Worm (Caenorhabditis elegans) whole organism, L1 larva: ENCODE measurements around the gene F48E3.6.
A peak's percentile ranks its signal among the peaks of the same experiment; 100 is the strongest.

Experiments
- blmp-1 ChIP-seq: fragments of 150-350 bp; optimal IDR thresholded peaks from 2 replicates; lab custom pipeline; 2014; ENCODE audit warnings: missing biosample characterization, missing genetic modification characterization
- ceh-8 ChIP-seq: fragments of 200-800 bp; sonication (Bioruptor generic); optimal IDR thresholded peaks from 2 replicates; lab custom pipeline; 2018; ENCODE audit warnings: mild to moderate bottlenecking, missing genetic modification characterization, moderate library complexity, missing compliant biosample characterization
- ceh-90 ChIP-seq: sonication (generic microtip); optimal IDR thresholded peaks from 2 replicates; lab custom pipeline; 2016; ENCODE audit warnings: missing genetic modification characterization, missing compliant biosample characterization
- ces-1 ChIP-seq: fragments of 150-350 bp; optimal IDR thresholded peaks from 2 replicates; lab custom pipeline; 2014; ENCODE audit warnings: missing biosample characterization, missing genetic modification reagents, missing genetic modification characterization
- efl-1 ChIP-seq, 4 experiments: fragments of 150-350 bp; optimal IDR thresholded peaks in 3 of 4; peaks in 1 of 4; 1 replicate in 1 of 4; 2 replicates in 3 of 4; lab custom pipeline; 2014; ENCODE audit warnings: missing biosample characterization in 2 of 4, missing genetic modification characterization in 2 of 4, missing genetic modification reagents in 2 of 4
- elt-3 ChIP-seq, 6 experiments: fragments of 150-350 bp in 1 of 6; sonication (generic microtip); optimal IDR thresholded peaks; 2 replicates each; lab custom pipeline; 2017 to 2018; ENCODE audit warnings: missing biosample characterization in 6 of 6, missing genetic modification characterization in 6 of 6, inconsistent platforms in 1 of 6
- fkh-10 ChIP-seq: sonication (generic microtip); optimal IDR thresholded peaks from 2 replicates; lab custom pipeline; 2017; ENCODE audit warnings: missing biosample characterization, missing genetic modification reagents, missing genetic modification characterization
- hlh-4 ChIP-seq: sonication (generic microtip); optimal IDR thresholded peaks from 2 replicates; lab custom pipeline; 2016; ENCODE audit warnings: mild to moderate bottlenecking, missing genetic modification characterization, missing compliant biosample characterization
- isw-1 ChIP-seq: fragments of 200-800 bp; sonication (Bioruptor generic); IDR thresholded peaks from 2 replicates; pipeline ENCODE4 v1.3.6; 2022; ENCODE audit warnings: missing genetic modification characterization, missing compliant biosample characterization
- lin-13 ChIP-seq: fragments of 150-350 bp; optimal IDR thresholded peaks from 2 replicates; lab custom pipeline; 2014; ENCODE audit warnings: missing biosample characterization, missing genetic modification reagents, missing genetic modification characterization
- lin-15B ChIP-seq: fragments of 150-350 bp; sonication (generic microtip); optimal IDR thresholded peaks from 3 replicates; lab custom pipeline; 2014; ENCODE audit warnings: missing biosample characterization, missing genetic modification characterization
- lin-35 ChIP-seq, 2 experiments: fragments of 150-350 bp; optimal IDR thresholded peaks; 2 replicates each; lab custom pipeline; 2014; ENCODE audit warnings: missing biosample characterization in 2 of 2, missing genetic modification characterization in 2 of 2, missing genetic modification reagents in 2 of 2
- mab-9 ChIP-seq: fragments of 200-800 bp; sonication (Bioruptor generic); IDR thresholded peaks from 2 replicates; pipeline ENCODE4 v1.3.6; 2022; ENCODE audit warnings: missing genetic modification reagents, missing genetic modification characterization, missing compliant biosample characterization
- mdl-1 ChIP-seq, 2 experiments: fragments of 150-350 bp; optimal IDR thresholded peaks; 2 replicates each; lab custom pipeline; 2014 to 2017; ENCODE audit warnings: missing biosample characterization in 2 of 2, missing genetic modification characterization in 2 of 2, inconsistent platforms in 1 of 2
- nhr-11 ChIP-seq: fragments of 150-350 bp; optimal IDR thresholded peaks from 2 replicates; lab custom pipeline; 2014; ENCODE audit warnings: missing biosample characterization, missing genetic modification characterization
- nhr-12 ChIP-seq: sonication (generic microtip); optimal IDR thresholded peaks from 2 replicates; lab custom pipeline; 2017; ENCODE audit warnings: missing biosample characterization, missing genetic modification characterization
- nhr-237 ChIP-seq: fragments of 150-350 bp; optimal IDR thresholded peaks from 2 replicates; lab custom pipeline; 2014; ENCODE audit warnings: missing biosample characterization, missing genetic modification characterization
- nhr-28 ChIP-seq: fragments of 150-350 bp; optimal IDR thresholded peaks from 2 replicates; lab custom pipeline; 2014; ENCODE audit warnings: missing biosample characterization, missing genetic modification characterization
- nhr-71 ChIP-seq: sonication (generic microtip); optimal IDR thresholded peaks from 2 replicates; lab custom pipeline; 2016; ENCODE audit warnings: mild to moderate bottlenecking, missing genetic modification characterization, moderate library complexity, missing compliant biosample characterization
- nhr-77 ChIP-seq: fragments of 150-350 bp; optimal IDR thresholded peaks from 2 replicates; lab custom pipeline; 2014; ENCODE audit warnings: missing biosample characterization, missing genetic modification characterization
- nhr-84 ChIP-seq: sonication (generic microtip); optimal IDR thresholded peaks from 2 replicates; lab custom pipeline; 2017; ENCODE audit warnings: missing biosample characterization, missing genetic modification characterization
- nhr-85 ChIP-seq: sonication (generic microtip); peaks from one replicate; lab custom pipeline; 2016; ENCODE audit warnings: missing genetic modification characterization, inconsistent platforms, missing compliant biosample characterization
- nhr-90 ChIP-seq: sonication (generic microtip); optimal IDR thresholded peaks from 2 replicates; lab custom pipeline; 2016; ENCODE audit warnings: mild to moderate bottlenecking, missing genetic modification characterization, missing compliant biosample characterization; ENCODE audit not compliant: poor library complexity
- pag-3 ChIP-seq: sonication (generic microtip); optimal IDR thresholded peaks from 2 replicates; lab custom pipeline; 2017; ENCODE audit warnings: missing genetic modification characterization, mild to moderate bottlenecking, missing compliant biosample characterization, antibody characterized with exemption, borderline replicate concordance; ENCODE audit not compliant: insufficient read depth
- rnt-1 ChIP-seq: sonication (generic microtip); optimal IDR thresholded peaks from 2 replicates; lab custom pipeline; 2016; ENCODE audit warnings: mild to moderate bottlenecking, missing genetic modification characterization, moderate library complexity, missing compliant biosample characterization
- snpc-4 ChIP-seq: fragments of 150-350 bp; optimal IDR thresholded peaks from 2 replicates; lab custom pipeline; 2014; ENCODE audit warnings: missing biosample characterization, missing genetic modification characterization
- sptf-1 ChIP-seq: fragments of 150-350 bp; optimal IDR thresholded peaks from 2 replicates; lab custom pipeline; 2014; ENCODE audit warnings: missing biosample characterization, missing genetic modification characterization
- sup-37 ChIP-seq: fragments of 200-800 bp; sonication (Bioruptor generic); optimal IDR thresholded peaks from 2 replicates; lab custom pipeline; 2018; ENCODE audit warnings: mild to moderate bottlenecking, missing genetic modification characterization, missing compliant biosample characterization
- swsn-7 ChIP-seq: sonication (generic microtip); optimal IDR thresholded peaks from 2 replicates; lab custom pipeline; 2016; ENCODE audit warnings: missing genetic modification characterization, missing compliant biosample characterization
- tbx-2 ChIP-seq: sonication (generic microtip); optimal IDR thresholded peaks from 2 replicates; lab custom pipeline; 2016; ENCODE audit warnings: missing genetic modification characterization, missing compliant biosample characterization
- unc-130 ChIP-seq: fragments of 150-350 bp; optimal IDR thresholded peaks from 2 replicates; lab custom pipeline; 2017; ENCODE audit warnings: missing biosample characterization, missing genetic modification characterization, inconsistent platforms
- unc-62 ChIP-seq: fragments of 150-350 bp; optimal IDR thresholded peaks from 2 replicates; lab custom pipeline; 2014; ENCODE audit warnings: missing biosample characterization, missing genetic modification reagents, missing genetic modification characterization
- vab-15 ChIP-seq: sonication (generic microtip); optimal IDR thresholded peaks from 2 replicates; lab custom pipeline; 2017; ENCODE audit warnings: missing genotype, mild to moderate bottlenecking, missing genetic modification characterization, missing compliant biosample characterization
- zag-1 ChIP-seq: fragments of 150-350 bp; optimal IDR thresholded peaks from 2 replicates; lab custom pipeline; 2014; ENCODE audit warnings: missing biosample characterization, missing genetic modification characterization
- ztf-11 ChIP-seq, 2 experiments: sonication (generic microtip); optimal IDR thresholded peaks; 2 replicates each; lab custom pipeline; 2016 to 2017; ENCODE audit warnings: missing genetic modification characterization in 2 of 2, missing biosample characterization in 1 of 2, missing compliant biosample characterization in 1 of 2
- ztf-4 ChIP-seq: fragments of 150-350 bp; optimal IDR thresholded peaks from 2 replicates; lab custom pipeline; 2014; ENCODE audit warnings: missing biosample characterization, missing genetic modification characterization

The F48E3.6 gene

ce11 chrX:7502807-7503206 is at the start of gene F48E3.6:
Gene F48E3.6 (minus strand): TSS chrX:7502907.
- TF ChIP-seq sup-37 (GFP tag; lab: Kevin White, UChicago) (no peak), hlh-4 (tag; lab: Kevin White, UChicago) (no peak), sptf-1 (tag; lab: Kevin White, UChicago) (no peak), unc-130 (tag; lab: Kevin White, UChicago) (no peak), isw-1 (GFP tag; lab: Robert Waterston, UW) (no peak), nhr-84 (no peak), ztf-4 (tag; lab: Kevin White, UChicago) (no peak)
- TF ChIP-seq, all 84 proteins: peak for 0

- no peak for TF ChIP-seq ztf-11 (tag; optimal IDR thresholded peaks at IDR 0.05; lab: Kevin White, UChicago)
- TF ChIP-seq blmp-1 (tag; lab: Kevin White, UChicago): peak; percentile 63
- no peak for TF ChIP-seq efl-1 (optimal IDR thresholded peaks at IDR 0.05; lab: Kevin White, UChicago)
- TF ChIP-seq efl-1 (GFP tag; optimal IDR thresholded peaks at IDR 0.05 in 1 of 2; lab: Kevin White, UChicago): peak in 1 of 2 experiments; percentile 90
- no peak for TF ChIP-seq lin-15B (tag; lab: Kevin White, UChicago)
- TF ChIP-seq rnt-1 (tag; lab: Kevin White, UChicago): no peak
- peak; percentile 28 for TF ChIP-seq nhr-85 (tag; lab: Kevin White, UChicago)
- TF ChIP-seq elt-3 (tag; optimal IDR thresholded peaks at IDR 0.05; lab: Kevin White, UChicago): peak in 1 of 6 experiments; percentile 51
Measured at ce11 chrX:7550452-7550851, 47.7 kb upstream of the F48E3.6 start.

DNA sequence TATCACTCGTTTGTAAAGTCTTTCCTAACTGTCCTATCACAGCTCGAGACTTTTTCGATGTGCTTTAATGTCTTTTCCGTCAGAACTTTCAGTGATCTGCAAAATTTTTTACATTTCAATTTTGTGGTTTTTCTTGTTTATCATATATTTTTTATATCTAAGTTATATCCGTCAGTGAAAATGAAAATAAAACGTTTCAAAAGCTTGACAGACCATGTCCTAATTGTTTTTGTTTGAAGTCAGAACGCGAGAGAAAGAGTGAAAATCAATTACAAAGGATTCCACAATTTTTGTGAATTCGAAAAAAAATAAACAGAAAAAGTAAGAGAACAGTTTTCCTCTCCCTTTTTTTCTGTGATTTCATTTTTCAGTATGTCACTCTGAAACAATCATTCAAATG is 45.5 kb upstream of the F48E3.6 start, which contains the start of gene F46C8.1:
Gene F46C8.1, plus strand, starts transcription at position 301 of the 400 bp plus-strand sequence.
- TF ChIP-seq tbx-2 (tag; lab: Kevin White, UChicago): no peak
- TF ChIP-seq nhr-12 (tag; lab: Kevin White, UChicago): no peak
- no peak for TF ChIP-seq lin-35 (GFP tag; optimal IDR thresholded peaks at IDR 0.05; lab: Kevin White, UChicago)
- TF ChIP-seq snpc-4 (tag; lab: Kevin White, UChicago): no peak
- no peak for TF ChIP-seq swsn-7 (tag; lab: Kevin White, UChicago)
- no peak for TF ChIP-seq lin-13 (GFP tag; lab: Kevin White, UChicago)
- no peak for TF ChIP-seq nhr-90
- TF ChIP-seq nhr-28 (tag; lab: Kevin White, UChicago): no peak
- no peak for TF ChIP-seq rnt-1 (tag; lab: Kevin White, UChicago)
- TF ChIP-seq ces-1 (GFP tag; lab: Kevin White, UChicago): no peak
- no peak for TF ChIP-seq ceh-90 (tag; lab: Kevin White, UChicago)
- no peak for TF ChIP-seq nhr-77 (tag; lab: Kevin White, UChicago)
- TF ChIP-seq mdl-1 (tag; optimal IDR thresholded peaks at IDR 0.05; lab: Kevin White, UChicago): no peak
- TF ChIP-seq nhr-71 (tag; lab: Kevin White, UChicago): no peak
- TF ChIP-seq ztf-11 (tag; optimal IDR thresholded peaks at IDR 0.05; lab: Kevin White, UChicago): no peak
- no peak for TF ChIP-seq nhr-11 (tag; lab: Kevin White, UChicago)
- no peak for TF ChIP-seq nhr-237 (tag; lab: Kevin White, UChicago)
- no peak for TF ChIP-seq ztf-4 (tag; lab: Kevin White, UChicago)

DNA sequence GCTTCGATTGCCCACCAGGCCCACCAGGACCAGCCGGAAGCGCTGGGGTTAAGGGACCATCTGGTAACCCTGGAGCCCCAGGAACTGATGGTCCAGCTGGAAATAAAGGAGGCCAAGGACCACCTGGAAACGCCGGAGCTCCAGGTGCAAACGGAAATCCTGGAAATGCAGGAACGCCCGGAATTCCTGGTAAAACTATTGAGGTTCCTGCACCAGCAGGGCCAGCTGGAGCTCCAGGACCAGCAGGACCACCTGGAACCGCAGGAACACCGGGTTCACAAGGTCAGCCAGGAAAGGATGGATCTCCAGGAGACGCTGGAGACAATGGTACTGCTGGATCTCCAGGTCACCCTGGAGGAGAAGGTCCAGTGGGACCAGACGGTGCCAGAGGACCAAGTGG is 45.0 kb upstream of the F48E3.6 start:
- TF ChIP-seq pag-3 (tag; lab: Kevin White, UChicago): no peak
- no peak for TF ChIP-seq efl-1 (optimal IDR thresholded peaks at IDR 0.05; lab: Kevin White, UChicago)
- no peak for TF ChIP-seq efl-1 (GFP tag; optimal IDR thresholded peaks at IDR 0.05 in 1 of 2; lab: Kevin White, UChicago)
- no peak for TF ChIP-seq rnt-1 (tag; lab: Kevin White, UChicago)
- no peak for TF ChIP-seq unc-62
- no peak for TF ChIP-seq swsn-7 (tag; lab: Kevin White, UChicago)
- TF ChIP-seq lin-15B (tag; lab: Kevin White, UChicago): no peak
- TF ChIP-seq mab-9 (GFP tag; lab: Robert Waterston, UW): no peak
- TF ChIP-seq nhr-84: no peak
- TF ChIP-seq fkh-10 (GFP tag; lab: Kevin White, UChicago): no peak
- TF ChIP-seq ceh-8 (GFP tag; lab: Kevin White, UChicago): no peak
- no peak for TF ChIP-seq vab-15 (tag; lab: Kevin White, UChicago)
- TF ChIP-seq nhr-12 (tag; lab: Kevin White, UChicago): no peak
- no peak for TF ChIP-seq nhr-77 (tag; lab: Kevin White, UChicago)
- no peak for TF ChIP-seq zag-1 (tag; lab: Kevin White, UChicago)
